Worm (Caenorhabditis elegans) whole organism, L4/young adult: ENCODE measurements around the gene srt-24.

ENCODE experiments used
- W03F9.2 ChIP-seq: fragments of 150-350 bp; optimal IDR thresholded peaks from 2 replicates; lab custom pipeline; 2014; ENCODE audit warnings: missing biosample characterization, missing genetic modification characterization
- him-1 ChIP-seq: sonication (generic microtip); optimal IDR thresholded peaks from 2 replicates; lab custom pipeline; 2016; ENCODE audit warnings: missing genotype, missing genetic modification reagents, missing genetic modification characterization, missing compliant biosample characterization

ce11 chrIV:768312-768711 is 37.5 kb upstream of the srt-24 start, which contains the start of gene F56B3.2:
- TF ChIP-seq him-1 (tag; lab: Kevin White, UChicago) = no peak
- TF ChIP-seq W03F9.2 (tag; lab: Kevin White, UChicago) = no peak
